Fruit fly (Drosophila melanogaster): ENCODE data around the gene shd.

DNA sequence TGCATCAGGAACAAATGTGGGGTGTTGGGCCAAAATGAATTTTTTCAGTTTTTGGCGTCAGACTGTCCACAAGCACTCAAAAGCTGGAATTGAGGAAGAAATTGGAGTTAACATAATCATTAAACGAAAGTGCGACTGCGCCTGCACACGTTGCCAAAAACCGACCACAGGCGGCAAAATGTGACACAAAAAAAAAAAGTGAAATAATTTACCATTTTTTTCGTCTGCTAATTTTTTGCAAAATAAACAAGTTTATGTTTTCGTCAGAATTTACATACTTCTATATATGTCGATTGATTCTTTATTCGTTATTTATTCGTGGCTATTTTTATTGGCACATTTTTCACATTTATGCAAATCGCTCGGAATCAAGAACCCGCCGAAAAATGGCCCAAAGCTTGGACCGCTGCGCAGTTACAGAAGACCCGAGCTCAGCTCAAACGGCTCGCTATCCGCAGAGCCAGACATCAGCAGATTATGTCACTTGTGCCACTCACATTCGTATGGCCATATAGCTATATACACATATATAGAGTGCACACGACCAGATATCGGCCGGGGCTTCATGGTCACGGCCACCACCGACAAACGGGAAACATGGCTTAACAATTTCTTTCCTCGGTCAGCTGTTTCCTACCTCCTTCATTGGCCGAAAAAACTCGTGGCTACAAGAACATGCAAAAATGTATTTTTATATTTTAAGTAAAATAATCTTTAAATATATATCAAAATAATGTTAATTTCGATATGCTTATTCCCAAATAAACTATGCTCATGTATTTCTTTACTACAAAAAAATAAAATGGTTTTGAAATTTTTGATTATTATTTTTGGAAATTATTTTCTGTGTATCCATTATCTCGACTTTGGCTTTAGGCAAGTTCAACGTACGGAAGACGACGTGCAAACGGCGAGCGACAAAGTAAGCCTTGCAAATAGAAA lies 2.1 kb downstream of the shd start:
- TF ChIP-seq CG8478 (optimal IDR thresholded peaks at IDR 0.05) (no peak), CTCF (optimal IDR thresholded peaks at IDR 0.05) (no peak)

Data from S2 (cell line).